Fruit fly (Drosophila melanogaster) whole organism: ENCODE data around the gene MED30.

Experiments
- Dll ChIP-seq: fragments of >200 bp; optimal IDR thresholded peaks from 2 replicates; lab custom pipeline; 2017
- psq ChIP-seq: fragments of >200 bp; optimal IDR thresholded peaks from 2 replicates; lab custom pipeline; 2017
- usp ChIP-seq: fragments of >200 bp; optimal IDR thresholded peaks from 2 replicates; lab custom pipeline; 2017; ENCODE audit warnings: missing biosample characterization, missing genetic modification characterization, mixed read lengths

- no peak for TF ChIP-seq psq
- TF ChIP-seq usp: no peak
- no peak for TF ChIP-seq Dll (lab: Kevin White, UChicago)
Observed at dm6 chr3L:603847-604550, 49.9 kb downstream of the MED30 start, which contains the start of gene CG13893.
